Worm (Caenorhabditis elegans) whole organism, young adult: ENCODE measurements around the gene rps-2.
"Not testable (repeated sequence)": the region's sequence is repeated elsewhere in the genome, so short reads cannot be mapped to it uniquely, and the experiment has no call there.

Experiments
- F37B4.10 ChIP-seq: fragments of 200-800 bp; sonication (Bioruptor generic); IDR thresholded peaks from 2 replicates; pipeline ENCODE4 v1.3.6; 2022; ENCODE audit warnings: missing genetic modification characterization, missing compliant biosample characterization
- F49E8.2 ChIP-seq: sonication (generic microtip); optimal IDR thresholded peaks from 3 replicates; lab custom pipeline; 2017; ENCODE audit warnings: missing genetic modification characterization, mild to moderate bottlenecking, missing compliant biosample characterization, antibody characterized with exemption, moderate library complexity; ENCODE audit not compliant: insufficient read depth
- attf-6 ChIP-seq: fragments of 200-800 bp; sonication (Bioruptor generic); IDR thresholded peaks from 2 replicates; pipeline ENCODE4 v1.3.6; 2022; ENCODE audit warnings: missing genetic modification reagents, missing genetic modification characterization, missing compliant biosample characterization
- chd-7 ChIP-seq: sonication (generic microtip); optimal IDR thresholded peaks from 2 replicates; lab custom pipeline; 2016; ENCODE audit warnings: mild to moderate bottlenecking, missing genetic modification characterization, moderate library complexity, missing compliant biosample characterization
- hlh-26 ChIP-seq: fragments of 200-800 bp; sonication (Bioruptor generic); conservative IDR thresholded peaks from 2 replicates; pipeline ENCODE4 v1.3.6; 2022; ENCODE audit warnings: missing genetic modification reagents, missing genetic modification characterization, missing compliant biosample characterization
- lsy-27 ChIP-seq: sonication (generic microtip); optimal IDR thresholded peaks from 2 replicates; lab custom pipeline; 2017; ENCODE audit warnings: missing genetic modification characterization, mild to moderate bottlenecking, missing compliant biosample characterization, antibody characterized with exemption, missing genotype, borderline replicate concordance; ENCODE audit not compliant: insufficient read depth
- nfya-2 ChIP-seq: fragments of 200-800 bp; sonication (Bioruptor generic); IDR thresholded peaks from 2 replicates; pipeline ENCODE4 v1.3.6; 2022; ENCODE audit warnings: missing genetic modification reagents, missing genetic modification characterization, missing compliant biosample characterization

- TF ChIP-seq F37B4.10 (GFP tag; lab: Robert Waterston, UW); chd-7; lsy-27 (tag; lab: Kevin White, UChicago); nfya-2 (GFP tag; lab: Robert Waterston, UW); attf-6 (GFP tag; lab: Robert Waterston, UW); hlh-26 (GFP tag; lab: Robert Waterston, UW); F49E8.2: not testable (repeated sequence)
Observed at ce11 chrIV:7948290-7948689, 22.1 kb upstream of the rps-2 start, which contains the start of gene mcm-3AP.
